Fruit fly (Drosophila melanogaster) whole organism, adult: ENCODE results near the gene Vps60.
A peak's percentile ranks its signal among the peaks of the same experiment; 100 is the strongest.

Experiments used
- CG11617 ChIP-seq: fragments of 200-800 bp; sonication (Bioruptor generic); optimal IDR thresholded peaks from 2 replicates; lab custom pipeline; 2017; ENCODE audit warnings: mild to moderate bottlenecking, missing biosample characterization, missing genetic modification reagents, missing genetic modification characterization
- CG12768 ChIP-seq: fragments of 200-800 bp; sonication (Bioruptor generic); optimal IDR thresholded peaks from 2 replicates; lab custom pipeline; 2017; ENCODE audit warnings: missing biosample characterization, missing genetic modification characterization, mild to moderate bottlenecking, moderate library complexity, missing genetic modification reagents
- CG14711 ChIP-seq: fragments of 200-800 bp; sonication (Bioruptor generic); optimal IDR thresholded peaks from 2 replicates; lab custom pipeline; 2018; ENCODE audit warnings: missing biosample characterization, mild to moderate bottlenecking, missing genetic modification characterization, moderate library complexity
- CG1620 ChIP-seq: fragments of 200-800 bp; sonication (Bioruptor generic); optimal IDR thresholded peaks from 2 replicates; lab custom pipeline; 2016; ENCODE audit warnings: missing biosample characterization, missing genetic modification characterization
- CG33017 ChIP-seq: fragments of 200-800 bp; sonication (Bioruptor generic); optimal IDR thresholded peaks from 2 replicates; lab custom pipeline; 2018; ENCODE audit warnings: missing biosample characterization, mild to moderate bottlenecking, missing genetic modification characterization, moderate library complexity
- CG5204 ChIP-seq: fragments of 200-800 bp; sonication (Bioruptor generic); optimal IDR thresholded peaks from 2 replicates; lab custom pipeline; 2016; ENCODE audit warnings: missing biosample characterization, missing genetic modification characterization
- CG7045 ChIP-seq: fragments of 200-800 bp; sonication (Bioruptor generic); optimal IDR thresholded peaks from 2 replicates; lab custom pipeline; 2017; ENCODE audit warnings: missing biosample characterization, mild to moderate bottlenecking, missing genetic modification characterization
- CG7101 ChIP-seq: fragments of 200-800 bp; sonication (Bioruptor generic); optimal IDR thresholded peaks from 2 replicates; lab custom pipeline; 2018; ENCODE audit warnings: missing biosample characterization, mild to moderate bottlenecking, missing genetic modification characterization, moderate library complexity
- Clk ChIP-seq: fragments of 200-800 bp; sonication (Bioruptor generic); optimal IDR thresholded peaks from 2 replicates; lab custom pipeline; 2017; ENCODE audit warnings: missing biosample characterization, missing genetic modification characterization
- Crg-1 ChIP-seq: fragments of 200-800 bp; sonication (Bioruptor generic); optimal IDR thresholded peaks from 2 replicates; lab custom pipeline; 2016; ENCODE audit warnings: missing biosample characterization, missing genetic modification characterization
- Hr96 ChIP-seq: fragments of 200-800 bp; sonication (Bioruptor generic); optimal IDR thresholded peaks from 2 replicates; lab custom pipeline; 2016; ENCODE audit warnings: missing biosample characterization, missing genetic modification characterization
- Mnt ChIP-seq: fragments of 200-800 bp; sonication (Bioruptor generic); optimal IDR thresholded peaks from 2 replicates; lab custom pipeline; 2016; ENCODE audit warnings: missing biosample characterization, mild to moderate bottlenecking, missing genetic modification characterization
- bab1 ChIP-seq: fragments of 200-800 bp; sonication (Bioruptor generic); optimal IDR thresholded peaks from 3 replicates; lab custom pipeline; 2019; ENCODE audit warnings: missing biosample characterization, mild to moderate bottlenecking, missing genetic modification characterization, moderate library complexity
- cic ChIP-seq: fragments of 200-800 bp; sonication (Bioruptor generic); optimal IDR thresholded peaks from 2 replicates; lab custom pipeline; 2017; ENCODE audit warnings: missing biosample characterization, mild to moderate bottlenecking, missing genetic modification characterization, moderate library complexity
- cnc ChIP-seq, 2 experiments: fragments of >200 bp; optimal IDR thresholded peaks; 2 replicates each; lab custom pipeline; 2017
- kay ChIP-seq: fragments of 200-800 bp; sonication (Bioruptor generic); peaks from one replicate; lab custom pipeline; 2016; ENCODE audit warnings: missing biosample characterization, missing genetic modification characterization, borderline replicate concordance
- ovo ChIP-seq: fragments of 200-800 bp; sonication (Bioruptor generic); optimal IDR thresholded peaks from 2 replicates; lab custom pipeline; 2016; ENCODE audit warnings: missing biosample characterization, missing genetic modification characterization
- pad ChIP-seq: fragments of 200-800 bp; sonication (Bioruptor generic); optimal IDR thresholded peaks from 3 replicates; lab custom pipeline; 2017; ENCODE audit warnings: missing biosample characterization, missing genetic modification characterization, mild to moderate bottlenecking, moderate library complexity, missing genetic modification reagents
- tj ChIP-seq: fragments of 200-800 bp; sonication (Bioruptor generic); optimal IDR thresholded peaks from 3 replicates; lab custom pipeline; 2017; ENCODE audit warnings: missing biosample characterization, mild to moderate bottlenecking, missing genetic modification characterization, moderate library complexity
- toe ChIP-seq: fragments of 200-800 bp; sonication (Bioruptor generic); optimal IDR thresholded peaks from 2 replicates; lab custom pipeline; 2016; ENCODE audit warnings: missing biosample characterization, missing genetic modification characterization

Gene Vps60

dm6 chr3L:17576886-17577271 is 44.5 kb downstream of the Vps60 start:
- TF ChIP-seq tj (GFP tag; lab: Kevin White, UChicago) (no peak), CG1620 (no peak), Mnt (GFP tag; lab: Kevin White, UChicago) (no peak), CG14711 (no peak), CG5204 (GFP tag; lab: Kevin White, UChicago) (no peak), cic (no peak), cnc (optimal IDR thresholded peaks at IDR 0.05; lab: Kevin White, UChicago) (no peak), Hr96 (GFP tag; lab: Kevin White, UChicago) (no peak), bab1 (GFP tag; lab: Kevin White, UChicago) (no peak), kay (GFP tag; lab: Kevin White, UChicago) (no peak), Clk (GFP tag; lab: Kevin White, UChicago) (no peak)

dm6 chr3L:17576093-17576885 is 45.1 kb downstream of the Vps60 start:
- no peak for TF ChIP-seq bab1 (GFP tag; lab: Kevin White, UChicago)
- peak; percentile 23 for TF ChIP-seq Mnt (GFP tag; lab: Kevin White, UChicago)
- peak; percentile 97 for TF ChIP-seq tj (GFP tag; lab: Kevin White, UChicago)
- TF ChIP-seq CG12768 (GFP tag; lab: Kevin White, UChicago), result peak; percentile 58
- peak; percentile 69 for TF ChIP-seq pad (GFP tag; lab: Kevin White, UChicago)
- no peak for TF ChIP-seq cnc (optimal IDR thresholded peaks at IDR 0.05; lab: Kevin White, UChicago)
- peak; percentile 27 for TF ChIP-seq CG7045 (GFP tag; lab: Kevin White, UChicago)
- TF ChIP-seq CG11617, result no peak
- no peak for TF ChIP-seq kay (GFP tag; lab: Kevin White, UChicago)
- peak; percentile 63 for TF ChIP-seq cic
- peak; percentile 11 for TF ChIP-seq Hr96 (GFP tag; lab: Kevin White, UChicago)

- peak; percentile 62 for TF ChIP-seq tj (GFP tag; lab: Kevin White, UChicago)
- TF ChIP-seq Mnt (GFP tag; lab: Kevin White, UChicago), result peak; percentile 35
- TF ChIP-seq cnc (optimal IDR thresholded peaks at IDR 0.05; lab: Kevin White, UChicago), result no peak
- no peak for TF ChIP-seq CG14711
- TF ChIP-seq ovo (GFP tag; lab: Kevin White, UChicago), result peak; percentile 0
- no peak for TF ChIP-seq CG1620
- TF ChIP-seq CG11617, result no peak
- peak; percentile 52 for TF ChIP-seq pad (GFP tag; lab: Kevin White, UChicago)
- TF ChIP-seq CG7045 (GFP tag; lab: Kevin White, UChicago), result no peak
- no peak for TF ChIP-seq Crg-1 (GFP tag; lab: Kevin White, UChicago)
- TF ChIP-seq bab1 (GFP tag; lab: Kevin White, UChicago), result no peak
- no peak for TF ChIP-seq CG5204 (GFP tag; lab: Kevin White, UChicago)
- peak; percentile 3 for TF ChIP-seq CG7101
- no peak for TF ChIP-seq Hr96 (GFP tag; lab: Kevin White, UChicago)
- TF ChIP-seq kay (GFP tag; lab: Kevin White, UChicago), result peak; percentile 23
- no peak for TF ChIP-seq CG33017 (tag; lab: Kevin White, UChicago)
- TF ChIP-seq CG12768 (GFP tag; lab: Kevin White, UChicago), result peak; percentile 56
- TF ChIP-seq toe (GFP tag; lab: Kevin White, UChicago), result no peak
- peak; percentile 81 for TF ChIP-seq cic
- TF ChIP-seq Clk (GFP tag; lab: Kevin White, UChicago), result no peak
These were observed 47.6 kb downstream of the Vps60 start for dm6 chr3L:17573823-17574222.

- TF ChIP-seq CG11617 (no peak), Mnt (GFP tag; lab: Kevin White, UChicago) (no peak), tj (GFP tag; lab: Kevin White, UChicago) (peak; percentile 21), CG5204 (GFP tag; lab: Kevin White, UChicago) (no peak), toe (GFP tag; lab: Kevin White, UChicago) (no peak), Clk (GFP tag; lab: Kevin White, UChicago) (no peak), CG33017 (tag; lab: Kevin White, UChicago) (no peak), CG7045 (GFP tag; lab: Kevin White, UChicago) (peak; percentile 7), cic (peak; percentile 34), CG12768 (GFP tag; lab: Kevin White, UChicago) (peak; percentile 30), cnc (optimal IDR thresholded peaks at IDR 0.05; lab: Kevin White, UChicago) (no peak), pad (GFP tag; lab: Kevin White, UChicago) (no peak), kay (GFP tag; lab: Kevin White, UChicago) (no peak), CG14711 (no peak), Hr96 (GFP tag; lab: Kevin White, UChicago) (no peak), Crg-1 (GFP tag; lab: Kevin White, UChicago) (no peak), ovo (GFP tag; lab: Kevin White, UChicago) (no peak), bab1 (GFP tag; lab: Kevin White, UChicago) (no peak), CG7101 (no peak), CG1620 (no peak)
These were observed 49.3 kb downstream of the Vps60 start for dm6 chr3L:17572090-17572489.

dm6 chr3L:17570547-17570873 is 50.9 kb downstream of the Vps60 start:
- TF ChIP-seq tj (GFP tag; lab: Kevin White, UChicago) (peak; percentile 37), kay (GFP tag; lab: Kevin White, UChicago) (peak; percentile 83), bab1 (GFP tag; lab: Kevin White, UChicago) (no peak), Clk (GFP tag; lab: Kevin White, UChicago) (no peak), CG1620 (no peak), CG14711 (no peak)
